Fruit fly (Drosophila melanogaster): ENCODE results near the gene Kdm5.

Kdm5 gene

dm6 chr2L:5977729-5978078, 21.6 kb downstream of the Kdm5 start:
- TF ChIP-seq CrebA (GFP tag; optimal IDR thresholded peaks at IDR 0.05; ENCODE audit: borderline replicate concordance) (no peak), Jra (GFP tag; optimal IDR thresholded peaks at IDR 0.05) (peak; percentile 33)

- TF ChIP-seq dl (GFP tag; optimal IDR thresholded peaks at IDR 0.05; ENCODE audit: insufficient read depth in 1 of 2, partially characterized antibody in 2 of 2) = peak; percentile 17 to 27
- TF ChIP-seq pan (optimal IDR thresholded peaks at IDR 0.05) = no peak
- no peak for TF ChIP-seq CrebA (GFP tag; optimal IDR thresholded peaks at IDR 0.05; ENCODE audit: borderline replicate concordance)
- TF ChIP-seq Vsx2 (GFP tag; optimal IDR thresholded peaks at IDR 0.05; ENCODE audit: partially characterized antibody) = no peak
- TF ChIP-seq sage (GFP tag; optimal IDR thresholded peaks at IDR 0.05) = no peak
- no peak for TF ChIP-seq usp (GFP tag; optimal IDR thresholded peaks at IDR 0.05)
- TF ChIP-seq ey (GFP tag; optimal IDR thresholded peaks at IDR 0.05) = no peak
- peak; percentile 54 for TF ChIP-seq Dif (GFP tag; optimal IDR thresholded peaks at IDR 0.05; ENCODE audit: partially characterized antibody)
- no peak for TF ChIP-seq Hr78 (GFP tag; optimal IDR thresholded peaks at IDR 0.05)
- TF ChIP-seq dmrt93B (GFP tag; optimal IDR thresholded peaks at IDR 0.05) = no peak
- no peak for TF ChIP-seq CG32264 (GFP tag; optimal IDR thresholded peaks at IDR 0.05)
- no peak for TF ChIP-seq Abd-B (GFP tag; optimal IDR thresholded peaks at IDR 0.05)
- TF ChIP-seq jim (GFP tag; optimal IDR thresholded peaks at IDR 0.05) = no peak
- no peak for TF ChIP-seq Jra (GFP tag; optimal IDR thresholded peaks at IDR 0.05)
- TF ChIP-seq Sp1 (GFP tag; optimal IDR thresholded peaks at IDR 0.05) = peak; percentile 60
- peak in 1 of 2 experiments; percentile 37 for TF ChIP-seq foxo (GFP tag; optimal IDR thresholded peaks at IDR 0.05)
- peak; percentile 3 for TF ChIP-seq br (GFP tag; optimal IDR thresholded peaks at IDR 0.05)
- TF ChIP-seq Mio (GFP tag; optimal IDR thresholded peaks at IDR 0.05) = no peak
- TF ChIP-seq fru (GFP tag; optimal IDR thresholded peaks at IDR 0.05) = peak; percentile 50
- peak; percentile 27 for TF ChIP-seq CG9705 (GFP tag; optimal IDR thresholded peaks at IDR 0.05)
- TF ChIP-seq sv (GFP tag; optimal IDR thresholded peaks at IDR 0.05) = no peak
- TF ChIP-seq woc (GFP tag; optimal IDR thresholded peaks at IDR 0.05) = no peak
- no peak for TF ChIP-seq N (GFP tag; optimal IDR thresholded peaks at IDR 0.05)
- peak; percentile 61 for TF ChIP-seq h (GFP tag; optimal IDR thresholded peaks at IDR 0.05)
- TF ChIP-seq lola (GFP tag; optimal IDR thresholded peaks at IDR 0.05) = no peak
- TF ChIP-seq HLH106 (tag; optimal IDR thresholded peaks at IDR 0.05) = peak; percentile 36
- peak; percentile 61 for TF ChIP-seq psq (GFP tag; optimal IDR thresholded peaks at IDR 0.05)
- peak; percentile 39 for TF ChIP-seq rgr (GFP tag; optimal IDR thresholded peaks at IDR 0.05)
- no peak for TF ChIP-seq Rel (GFP tag; optimal IDR thresholded peaks at IDR 0.05)
- peak; percentile 35 for TF ChIP-seq Rel (tag; optimal IDR thresholded peaks at IDR 0.05)
- no peak for TF ChIP-seq Dfd (GFP tag; optimal IDR thresholded peaks at IDR 0.05)
These were observed 22.1 kb downstream of the Kdm5 start for dm6 chr2L:5977070-5977728.

dm6 chr2L:5975601-5976000, 23.7 kb downstream of the Kdm5 start:
- TF ChIP-seq psq (GFP tag; optimal IDR thresholded peaks at IDR 0.05) = peak; percentile 4
- no peak for TF ChIP-seq CG9705 (GFP tag; optimal IDR thresholded peaks at IDR 0.05)
- TF ChIP-seq rgr (GFP tag; optimal IDR thresholded peaks at IDR 0.05) = no peak
- no peak for TF ChIP-seq Abd-B (GFP tag; optimal IDR thresholded peaks at IDR 0.05)

- TF ChIP-seq Vsx2 (GFP tag; optimal IDR thresholded peaks at IDR 0.05; ENCODE audit: partially characterized antibody) (no peak), pan (optimal IDR thresholded peaks at IDR 0.05) (no peak), br (GFP tag; optimal IDR thresholded peaks at IDR 0.05) (peak; percentile 42), sage (GFP tag; optimal IDR thresholded peaks at IDR 0.05) (no peak), tai (GFP tag; optimal IDR thresholded peaks at IDR 0.05) (no peak), brk (GFP tag; optimal IDR thresholded peaks at IDR 0.05) (no peak), sv (GFP tag; optimal IDR thresholded peaks at IDR 0.05) (no peak), CG32264 (GFP tag; optimal IDR thresholded peaks at IDR 0.05) (no peak), Hr78 (GFP tag; optimal IDR thresholded peaks at IDR 0.05) (no peak), h (GFP tag; optimal IDR thresholded peaks at IDR 0.05) (peak; percentile 52), jim (GFP tag; optimal IDR thresholded peaks at IDR 0.05) (no peak), Hr83 (GFP tag; optimal IDR thresholded peaks at IDR 0.05; ENCODE audit: poor library complexity, severe bottlenecking) (peak; percentile 76), rgr (GFP tag; optimal IDR thresholded peaks at IDR 0.05) (peak; percentile 20), Mio (GFP tag; optimal IDR thresholded peaks at IDR 0.05) (no peak), CG9705 (GFP tag; optimal IDR thresholded peaks at IDR 0.05) (no peak), lola (GFP tag; optimal IDR thresholded peaks at IDR 0.05) (no peak), fru (GFP tag; optimal IDR thresholded peaks at IDR 0.05) (no peak), CrebA (GFP tag; optimal IDR thresholded peaks at IDR 0.05; ENCODE audit: borderline replicate concordance) (no peak), dmrt93B (GFP tag; optimal IDR thresholded peaks at IDR 0.05) (no peak), HLH106 (tag; optimal IDR thresholded peaks at IDR 0.05) (no peak), woc (GFP tag; optimal IDR thresholded peaks at IDR 0.05) (no peak), psq (GFP tag; optimal IDR thresholded peaks at IDR 0.05) (no peak), dsf (GFP tag; optimal IDR thresholded peaks at IDR 0.05; ENCODE audit: borderline replicate concordance) (no peak), foxo (GFP tag; optimal IDR thresholded peaks at IDR 0.05) (peak in 1 of 2 experiments; percentile 3), ey (GFP tag; optimal IDR thresholded peaks at IDR 0.05) (no peak), Rel (GFP tag; optimal IDR thresholded peaks at IDR 0.05) (no peak), Rel (tag; optimal IDR thresholded peaks at IDR 0.05) (no peak), GATAd (GFP tag; optimal IDR thresholded peaks at IDR 0.05) (no peak), OdsH (GFP tag; optimal IDR thresholded peaks at IDR 0.05) (peak; percentile 54), Dif (GFP tag; optimal IDR thresholded peaks at IDR 0.05; ENCODE audit: partially characterized antibody) (no peak), N (GFP tag; optimal IDR thresholded peaks at IDR 0.05) (no peak), Abd-B (GFP tag; optimal IDR thresholded peaks at IDR 0.05) (no peak), Dfd (GFP tag; optimal IDR thresholded peaks at IDR 0.05) (no peak), dl (GFP tag; optimal IDR thresholded peaks at IDR 0.05; ENCODE audit: insufficient read depth in 1 of 2, partially characterized antibody in 2 of 2) (no peak), Hnf4 (GFP tag; optimal IDR thresholded peaks at IDR 0.05) (peak; percentile 4)
These were observed 24.2 kb downstream of the Kdm5 start for dm6 chr2L:5975025-5975539.
